Worm (Caenorhabditis elegans) whole organism, young adult: Measurements from ENCODE around the gene sra-2.

Source experiments
- F49E8.2 ChIP-seq: sonication (generic microtip); optimal IDR thresholded peaks from 3 replicates; lab custom pipeline; 2017; ENCODE audit warnings: missing genetic modification characterization, mild to moderate bottlenecking, missing compliant biosample characterization, antibody characterized with exemption, moderate library complexity; ENCODE audit not compliant: insufficient read depth
- K11D2.4 ChIP-seq: fragments of 200-800 bp; sonication (Bioruptor generic); IDR thresholded peaks from 2 replicates; pipeline ENCODE4 v1.3.6; 2022; ENCODE audit warnings: missing genetic modification reagents, missing genetic modification characterization, missing compliant biosample characterization
- Y53F4B.3 ChIP-seq: fragments of 200-800 bp; sonication (Bioruptor generic); IDR thresholded peaks from 2 replicates; pipeline ENCODE4 v1.3.6; 2022; ENCODE audit warnings: missing genetic modification reagents, missing genetic modification characterization, missing compliant biosample characterization
- aptf-2 ChIP-seq: fragments of 200-800 bp; sonication (Bioruptor generic); conservative IDR thresholded peaks from 2 replicates; pipeline ENCODE4 v1.3.6; 2022; ENCODE audit warnings: missing genetic modification reagents, missing genetic modification characterization, missing compliant biosample characterization
- attf-6 ChIP-seq: fragments of 200-800 bp; sonication (Bioruptor generic); IDR thresholded peaks from 2 replicates; pipeline ENCODE4 v1.3.6; 2022; ENCODE audit warnings: missing genetic modification reagents, missing genetic modification characterization, missing compliant biosample characterization
- ekl-4 ChIP-seq: fragments of 200-800 bp; sonication (Bioruptor generic); IDR thresholded peaks from 2 replicates; pipeline ENCODE4 v1.3.6; 2022; ENCODE audit warnings: missing genetic modification reagents, missing genetic modification characterization, missing compliant biosample characterization
- ets-4 ChIP-seq: fragments of 200-800 bp; sonication (Bioruptor generic); optimal IDR thresholded peaks from 2 replicates; lab custom pipeline; 2018; ENCODE audit warnings: mild to moderate bottlenecking, missing genetic modification characterization, missing compliant biosample characterization
- hmg-1.2 ChIP-seq: fragments of 200-800 bp; sonication (Bioruptor generic); IDR thresholded peaks from 2 replicates; pipeline ENCODE4 v1.3.6; 2022; ENCODE audit warnings: missing genetic modification reagents, missing genetic modification characterization, missing compliant biosample characterization
- let-526 ChIP-seq: fragments of 200-800 bp; sonication (Bioruptor generic); IDR thresholded peaks from 2 replicates; pipeline ENCODE4 v1.3.6; 2022; ENCODE audit warnings: missing genetic modification reagents, missing genetic modification characterization, missing compliant biosample characterization
- snpc-4 ChIP-seq, 5 experiments: fragments of 150-350 bp in 1 of 5; sonication (generic microtip) in 4 of 5; optimal IDR thresholded peaks; 2 replicates each; lab custom pipeline; 2014 to 2018; ENCODE audit warnings: missing genetic modification characterization in 5 of 5, missing biosample characterization in 3 of 5, antibody characterized with exemption in 2 of 5, mild to moderate bottlenecking in 2 of 5, missing compliant biosample characterization in 2 of 5, missing genotype in 2 of 5, moderate library complexity in 2 of 5, missing genetic modification reagents in 1 of 5
- unc-62 ChIP-seq: fragments of 150-350 bp; optimal IDR thresholded peaks from 2 replicates; lab custom pipeline; 2014; ENCODE audit warnings: missing biosample characterization, missing genetic modification reagents, missing genetic modification characterization
- ztf-6 ChIP-seq: fragments of 200-800 bp; sonication (Bioruptor generic); IDR thresholded peaks from 2 replicates; pipeline ENCODE4 v1.3.6; 2022; ENCODE audit warnings: missing genetic modification reagents, missing genetic modification characterization, missing compliant biosample characterization

ce11 chrII:9493242-9494058, 35.1 kb upstream of the sra-2 start:
- TF ChIP-seq unc-62 (GFP tag; lab: Kevin White, UChicago) (no peak), snpc-4 (GFP tag; optimal IDR thresholded peaks at IDR 0.05; lab: Kevin White, UChicago) (no peak), snpc-4 (tag; optimal IDR thresholded peaks at IDR 0.05; lab: Kevin White, UChicago) (no peak), hmg-1.2 (GFP tag; lab: Robert Waterston, UW) (no peak), Y53F4B.3 (GFP tag; lab: Robert Waterston, UW) (no peak), attf-6 (no peak), ekl-4 (GFP tag; lab: Robert Waterston, UW) (no peak), aptf-2 (GFP tag; lab: Robert Waterston, UW) (no peak), ztf-6 (GFP tag; lab: Robert Waterston, UW) (no peak), F49E8.2 (no peak), K11D2.4 (GFP tag; lab: Robert Waterston, UW) (0 out of 2 replicates have a peak, but pooled peaks have one; percentile 33), let-526 (GFP tag; lab: Robert Waterston, UW) (no peak), ets-4 (GFP tag; lab: Kevin White, UChicago) (no peak)
